Fruit fly (Drosophila melanogaster) whole organism: ENCODE data around the gene Cyp312a1.

Experiments
- CG8478 ChIP-seq: fragments of >200 bp; optimal IDR thresholded peaks from 2 replicates; lab custom pipeline; 2018; ENCODE audit warnings: inconsistent platforms
- Dll ChIP-seq: fragments of >200 bp; optimal IDR thresholded peaks from 2 replicates; lab custom pipeline; 2017
- pan ChIP-seq: fragments of >200 bp; optimal IDR thresholded peaks from 2 replicates; lab custom pipeline; 2017
- psq ChIP-seq: fragments of >200 bp; optimal IDR thresholded peaks from 2 replicates; lab custom pipeline; 2017

DNA sequence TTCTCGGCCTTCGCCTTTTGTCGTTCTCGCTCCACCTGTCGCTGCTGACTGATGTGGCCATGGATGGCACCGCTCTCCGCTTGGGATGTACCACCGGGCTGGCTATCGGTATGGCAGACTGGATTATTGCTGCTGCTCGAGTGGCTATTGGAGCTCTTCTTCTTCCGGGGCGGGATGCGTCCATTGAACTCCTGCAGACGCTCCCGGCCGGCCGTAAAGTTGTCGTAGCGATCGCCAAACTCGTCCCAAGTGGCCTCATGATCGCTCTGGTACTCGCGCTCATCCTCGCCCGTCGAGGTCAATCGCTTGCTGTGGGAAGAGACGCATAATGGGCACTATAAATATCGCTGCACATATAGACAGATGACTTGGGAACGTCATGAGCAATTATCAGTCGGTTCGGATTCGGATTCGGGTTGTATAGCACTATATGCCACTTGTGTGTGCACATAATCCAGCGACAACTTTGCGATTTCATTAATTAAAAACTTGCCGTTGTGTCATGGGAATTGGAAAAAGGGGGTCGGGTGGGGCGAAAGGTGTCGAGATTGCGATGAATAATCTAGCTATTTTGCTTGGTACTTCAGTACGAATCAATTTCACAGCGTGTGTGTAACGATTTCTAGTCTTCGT is 39.7 kb upstream of the Cyp312a1 start:
- TF ChIP-seq Dll (lab: Kevin White, UChicago) (no peak), psq (lab: Kevin White, UChicago) (no peak), pan (lab: Kevin White, UChicago) (no peak), CG8478 (lab: Kevin White, UChicago) (no peak)
